Fruit fly (Drosophila melanogaster): ENCODE data around the gene smo.

DNA sequence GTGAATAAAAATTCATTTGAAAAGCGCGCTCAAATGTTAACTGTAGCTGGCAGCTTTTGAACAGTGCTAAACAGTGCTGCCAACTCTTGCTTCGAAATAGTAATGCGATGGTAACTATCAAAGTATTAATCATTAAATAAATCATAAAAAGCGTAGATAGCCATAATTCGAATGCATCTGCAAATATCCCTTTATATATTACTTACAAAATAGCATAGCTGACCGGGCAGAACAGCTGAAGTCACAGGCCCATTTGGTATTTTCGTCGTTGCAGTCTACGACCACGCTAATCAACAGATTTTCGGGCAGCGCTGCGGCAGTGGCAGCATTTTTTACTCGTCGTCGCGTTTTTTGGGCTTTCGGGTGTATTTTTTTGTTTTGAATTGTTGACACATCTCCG lies 28.3 kb downstream of the smo start, which contains the start of gene Plc21C:
- TF ChIP-seq rgr (GFP tag; optimal IDR thresholded peaks at IDR 0.05) = peak; percentile 14
- TF ChIP-seq Hr78 (GFP tag; optimal IDR thresholded peaks at IDR 0.05) = no peak
- peak; percentile 52 for TF ChIP-seq fru (GFP tag; optimal IDR thresholded peaks at IDR 0.05)
- peak; percentile 62 for TF ChIP-seq h (GFP tag; optimal IDR thresholded peaks at IDR 0.05)
- no peak for TF ChIP-seq Abd-B (GFP tag; optimal IDR thresholded peaks at IDR 0.05)
- no peak for TF ChIP-seq Myc (optimal IDR thresholded peaks at IDR 0.05)
- TF ChIP-seq psq (GFP tag; optimal IDR thresholded peaks at IDR 0.05) = peak; percentile 24
- no peak for TF ChIP-seq lola (GFP tag; optimal IDR thresholded peaks at IDR 0.05)
